Fruit fly (Drosophila melanogaster) whole organism, embryonic: Measurements from ENCODE around the gene CG42841.

Experiments
- Aef1 ChIP-seq: fragments of 200-800 bp; sonication (Bioruptor generic); IDR thresholded peaks from 3 replicates; pipeline ENCODE4 v1.3.6; 2022; ENCODE audit warnings: missing biosample characterization, missing genetic modification characterization
- Awh ChIP-seq: fragments of 200-800 bp; sonication (Bioruptor generic); IDR thresholded peaks from 2 replicates; pipeline ENCODE4, ENCODE4 v1.3.6; 2022; ENCODE audit warnings: missing biosample characterization, missing genetic modification characterization
- CG10565 ChIP-seq: fragments of 200-800 bp; sonication (Bioruptor generic); optimal IDR thresholded peaks from 3 replicates; lab custom pipeline; 2016; ENCODE audit warnings: missing biosample characterization, mild to moderate bottlenecking, missing genetic modification characterization
- CG12071 ChIP-seq: fragments of 200-800 bp; sonication (Bioruptor generic); optimal IDR thresholded peaks from 3 replicates; lab custom pipeline; 2018; ENCODE audit warnings: missing biosample characterization, mild to moderate bottlenecking, missing genetic modification characterization
- CG12219 ChIP-seq: fragments of 200-800 bp; sonication (Bioruptor generic); optimal IDR thresholded peaks from 3 replicates; lab custom pipeline; 2018; ENCODE audit warnings: missing biosample characterization, mild to moderate bottlenecking, missing genetic modification characterization
- CG15601 ChIP-seq: fragments of 200-800 bp; sonication (Bioruptor generic); optimal IDR thresholded peaks from 3 replicates; lab custom pipeline; 2019; ENCODE audit warnings: missing biosample characterization, mild to moderate bottlenecking, missing genetic modification characterization, moderate library complexity
- CG16863 ChIP-seq: fragments of 200-800 bp; sonication (Bioruptor generic); optimal IDR thresholded peaks from 3 replicates; lab custom pipeline; 2016; ENCODE audit warnings: missing biosample characterization, missing genetic modification characterization
- CG17385 ChIP-seq: fragments of 200-800 bp; sonication (Bioruptor generic); optimal IDR thresholded peaks from 3 replicates; lab custom pipeline; 2018; ENCODE audit warnings: missing biosample characterization, mild to moderate bottlenecking, missing genetic modification characterization
- CG17802 ChIP-seq: fragments of 200-800 bp; sonication (Bioruptor generic); optimal IDR thresholded peaks from 2 replicates; lab custom pipeline; 2018; ENCODE audit warnings: missing biosample characterization, mild to moderate bottlenecking, missing genetic modification characterization, moderate library complexity
- CG1832 ChIP-seq: fragments of 200-800 bp; sonication (Bioruptor generic); optimal IDR thresholded peaks from 2 replicates; lab custom pipeline; 2017; ENCODE audit warnings: missing biosample characterization, mild to moderate bottlenecking, missing genetic modification characterization, inconsistent platforms
- CG2116 ChIP-seq: fragments of 200-800 bp; sonication (Bioruptor generic); optimal IDR thresholded peaks from 3 replicates; lab custom pipeline; 2018; ENCODE audit warnings: missing biosample characterization, mild to moderate bottlenecking, missing genetic modification characterization
- CG30431 ChIP-seq: fragments of 200-800 bp; sonication (Bioruptor generic); optimal IDR thresholded peaks from 2 replicates; lab custom pipeline; 2017; ENCODE audit warnings: missing biosample characterization, missing genetic modification characterization
- CG33213 ChIP-seq: fragments of 200-800 bp; sonication (Bioruptor generic); optimal IDR thresholded peaks from 3 replicates; lab custom pipeline; 2016; ENCODE audit warnings: missing biosample characterization, missing genetic modification characterization
- CG42726 ChIP-seq: fragments of 200-800 bp; sonication (Bioruptor generic); IDR thresholded peaks from 2 replicates; pipeline ENCODE4 v1.3.6; 2022; ENCODE audit warnings: missing biosample characterization, missing genetic modification characterization; ENCODE audit not compliant: partially characterized antibody
- CG5245 ChIP-seq: fragments of 200-800 bp; sonication (Bioruptor generic); optimal IDR thresholded peaks from 3 replicates; lab custom pipeline; 2016; ENCODE audit warnings: missing biosample characterization, missing genetic modification characterization
- CG6272 ChIP-seq: fragments of 200-800 bp; sonication (Bioruptor generic); IDR thresholded peaks from 2 replicates; pipeline ENCODE4 v1.3.6; 2022; ENCODE audit warnings: missing biosample characterization, missing genetic modification characterization
- CG6854 ChIP-seq: fragments of 200-800 bp; sonication (Bioruptor generic); optimal IDR thresholded peaks from 3 replicates; lab custom pipeline; 2017; ENCODE audit warnings: missing biosample characterization, mild to moderate bottlenecking, missing genetic modification characterization
- CG7987 ChIP-seq: fragments of 200-800 bp; sonication (Bioruptor generic); optimal IDR thresholded peaks from 2 replicates; lab custom pipeline; 2018; ENCODE audit warnings: missing biosample characterization, mild to moderate bottlenecking, missing genetic modification characterization, moderate library complexity
- CG9215 ChIP-seq: fragments of 200-800 bp; sonication (Bioruptor generic); IDR thresholded peaks from 2 replicates; pipeline ENCODE4 v1.3.6; 2022; ENCODE audit warnings: missing biosample characterization, missing genetic modification characterization
- CG9609 ChIP-seq: fragments of 200-800 bp; sonication (Bioruptor generic); optimal IDR thresholded peaks from 3 replicates; lab custom pipeline; 2016; ENCODE audit warnings: missing biosample characterization, missing genetic modification characterization
- Camta ChIP-seq: fragments of 200-800 bp; sonication (Bioruptor generic); optimal IDR thresholded peaks from 2 replicates; lab custom pipeline; 2016; ENCODE audit warnings: missing biosample characterization, missing genetic modification characterization
- Chrac-16 ChIP-seq: fragments of 200-800 bp; sonication (Bioruptor generic); optimal IDR thresholded peaks from 3 replicates; lab custom pipeline; 2016; ENCODE audit warnings: missing biosample characterization, missing genetic modification characterization
- Dad ChIP-seq: fragments of 200-800 bp; sonication (Bioruptor generic); optimal IDR thresholded peaks from 3 replicates; lab custom pipeline; 2016; ENCODE audit warnings: missing biosample characterization, missing genetic modification characterization
- Dfd ChIP-seq, 2 experiments: fragments of >200 bp; optimal IDR thresholded peaks; 2 replicates each; lab custom pipeline; 2017; ENCODE audit warnings: missing biosample characterization in 2 of 2, missing genetic modification characterization in 2 of 2
- Dip3 ChIP-seq: fragments of 200-800 bp; sonication (Bioruptor generic); optimal IDR thresholded peaks from 3 replicates; lab custom pipeline; 2016; ENCODE audit warnings: missing biosample characterization, missing genetic modification characterization
- H15 ChIP-seq: fragments of 200-800 bp; sonication (Bioruptor generic); IDR thresholded peaks from 3 replicates; pipeline ENCODE4 v1.3.6; 2022; ENCODE audit warnings: missing biosample characterization, missing genetic modification characterization
- HmgD ChIP-seq: fragments of 200-800 bp; sonication (Bioruptor generic); optimal IDR thresholded peaks from 3 replicates; lab custom pipeline; 2016; ENCODE audit warnings: missing biosample characterization, missing genetic modification characterization
- Kr ChIP-seq: fragments of 200-800 bp; sonication (Bioruptor generic); optimal IDR thresholded peaks from 2 replicates; lab custom pipeline; 2017; ENCODE audit warnings: missing biosample characterization, mild to moderate bottlenecking, missing genetic modification characterization
- MBD-R2 ChIP-seq: fragments of 200-800 bp; sonication (Bioruptor generic); IDR thresholded peaks from 2 replicates; pipeline ENCODE4 v1.3.6; 2022; ENCODE audit warnings: missing biosample characterization, missing genetic modification characterization
- Stat92E ChIP-seq, 3 experiments: fragments of >200 bp in 2 of 3; fragments of 200-800 bp in 1 of 3; sonication (Bioruptor generic) in 1 of 3; optimal IDR thresholded peaks; 2 replicates each; lab custom pipeline; 2017 to 2019; ENCODE audit warnings: missing biosample characterization in 3 of 3, missing genetic modification characterization in 3 of 3, mild to moderate bottlenecking in 1 of 3, moderate library complexity in 1 of 3
- al ChIP-seq: fragments of 200-800 bp; sonication (Bioruptor generic); IDR thresholded peaks from 2 replicates; pipeline ENCODE4 v1.3.6; 2022; ENCODE audit warnings: missing biosample characterization, missing genetic modification characterization
- bigmax ChIP-seq: fragments of 200-800 bp; sonication (Bioruptor generic); optimal IDR thresholded peaks from 2 replicates; lab custom pipeline; 2018; ENCODE audit warnings: missing biosample characterization, mild to moderate bottlenecking, missing genetic modification characterization
- chm ChIP-seq: fragments of 200-800 bp; sonication (Bioruptor generic); IDR thresholded peaks from 2 replicates; pipeline ENCODE4 v1.3.6; 2022; ENCODE audit warnings: missing biosample characterization, missing genetic modification characterization
- croc ChIP-seq: fragments of 200-800 bp; sonication (Bioruptor generic); conservative IDR thresholded peaks from 3 replicates; pipeline ENCODE4 v1.3.6; 2022; ENCODE audit warnings: missing biosample characterization, missing genetic modification characterization
- esg ChIP-seq: fragments of 200-800 bp; sonication (Bioruptor generic); conservative IDR thresholded peaks from 2 replicates; pipeline ENCODE4 v1.3.6; 2022; ENCODE audit warnings: missing biosample characterization, missing genetic modification characterization
- gcm2 ChIP-seq: fragments of 200-800 bp; sonication (Bioruptor generic); optimal IDR thresholded peaks from 2 replicates; lab custom pipeline; 2016; ENCODE audit warnings: missing biosample characterization, missing genetic modification characterization
- hth ChIP-seq: fragments of >200 bp; optimal IDR thresholded peaks from 2 replicates; lab custom pipeline; 2017; ENCODE audit warnings: inconsistent platforms
- kni ChIP-seq: fragments of 200-800 bp; sonication (Bioruptor generic); optimal IDR thresholded peaks from 3 replicates; lab custom pipeline; 2017; ENCODE audit warnings: mild to moderate bottlenecking, missing biosample characterization, missing genetic modification reagents, missing genetic modification characterization
- knrl ChIP-seq: fragments of 200-800 bp; sonication (Bioruptor generic); IDR thresholded peaks from 3 replicates; pipeline ENCODE4 v1.3.6; 2022; ENCODE audit warnings: missing biosample characterization, missing genetic modification characterization; ENCODE audit not compliant: partially characterized antibody
- lilli ChIP-seq: fragments of 200-800 bp; sonication (Bioruptor generic); optimal IDR thresholded peaks from 3 replicates; lab custom pipeline; 2016; ENCODE audit warnings: missing biosample characterization, missing genetic modification characterization
- lmd ChIP-seq: fragments of 200-800 bp; sonication (Bioruptor generic); IDR thresholded peaks from 2 replicates; pipeline ENCODE4 v1.3.6; 2022; ENCODE audit warnings: missing biosample characterization, missing genetic modification characterization
- oc ChIP-seq: fragments of 200-800 bp; sonication (Bioruptor generic); optimal IDR thresholded peaks from 2 replicates; lab custom pipeline; 2018; ENCODE audit warnings: missing biosample characterization, mild to moderate bottlenecking, missing genetic modification characterization, moderate library complexity
- peb ChIP-seq: fragments of 200-800 bp; sonication (Bioruptor generic); IDR thresholded peaks from 2 replicates; pipeline ENCODE4 v1.3.6; 2022; ENCODE audit warnings: missing biosample characterization, missing genetic modification characterization
- pfk ChIP-seq: fragments of 200-800 bp; sonication (Bioruptor generic); optimal IDR thresholded peaks from 2 replicates; lab custom pipeline; 2018; ENCODE audit warnings: missing biosample characterization, mild to moderate bottlenecking, missing genetic modification characterization, moderate library complexity
- pita ChIP-seq: fragments of 200-800 bp; sonication (Bioruptor generic); optimal IDR thresholded peaks from 2 replicates; lab custom pipeline; 2017; ENCODE audit warnings: missing biosample characterization, mild to moderate bottlenecking, missing genetic modification characterization
- sc ChIP-seq, 3 experiments: fragments of >200 bp in 2 of 3; fragments of 200-800 bp in 1 of 3; sonication (Bioruptor generic) in 1 of 3; optimal IDR thresholded peaks; 2 replicates in 2 of 3; 3 replicates in 1 of 3; lab custom pipeline; 2017; ENCODE audit warnings: mild to moderate bottlenecking in 1 of 3, missing biosample characterization in 1 of 3, missing genetic modification characterization in 1 of 3, missing genetic modification reagents in 1 of 3
- scrt ChIP-seq: fragments of 200-800 bp; sonication (Bioruptor generic); optimal IDR thresholded peaks from 2 replicates; lab custom pipeline; 2018; ENCODE audit warnings: missing biosample characterization, mild to moderate bottlenecking, missing genetic modification characterization, moderate library complexity
- sr ChIP-seq: fragments of 200-800 bp; sonication (Bioruptor generic); IDR thresholded peaks from 3 replicates; pipeline ENCODE4 v1.3.6; 2022; ENCODE audit warnings: missing biosample characterization, missing genetic modification characterization
- ssp ChIP-seq: fragments of 200-800 bp; sonication (Bioruptor generic); IDR thresholded peaks from 2 replicates; pipeline ENCODE4 v1.3.6; 2022; ENCODE audit warnings: missing biosample characterization, missing genetic modification characterization
- tup ChIP-seq: fragments of 200-800 bp; sonication (Bioruptor generic); optimal IDR thresholded peaks from 2 replicates; lab custom pipeline; 2016; ENCODE audit warnings: missing biosample characterization, mild to moderate bottlenecking, missing genetic modification characterization, moderate library complexity
- twi ChIP-seq: fragments of 200-800 bp; optimal IDR thresholded peaks from 2 replicates; lab custom pipeline; 2019; ENCODE audit warnings: missing biosample characterization, mild to moderate bottlenecking, missing genetic modification characterization, moderate library complexity
- tx ChIP-seq: fragments of 200-800 bp; sonication (Bioruptor generic); optimal IDR thresholded peaks from 2 replicates; lab custom pipeline; 2016; ENCODE audit warnings: missing biosample characterization, missing genetic modification characterization

Gene CG42841

dm6 chr3L:1976760-1977159, 28.7 kb downstream of the CG42841 start (continued):
- TF ChIP-seq sr, result no peak
- no peak for TF ChIP-seq CG12219 (GFP tag; lab: Kevin White, UChicago)
- no peak for TF ChIP-seq tup (GFP tag; lab: Kevin White, UChicago)
- no peak for TF ChIP-seq hth (lab: Kevin White, UChicago)
- no peak for TF ChIP-seq croc (GFP tag; lab: Robert Waterston, UW)
- no peak for TF ChIP-seq pita (GFP tag; lab: Kevin White, UChicago)
- peak; percentile 17; the same call in 1 of the 2 replicates for TF ChIP-seq ssp
- TF ChIP-seq Chrac-16 (GFP tag; lab: Kevin White, UChicago), result no peak
- TF ChIP-seq CG1832 (GFP tag; lab: Kevin White, UChicago), result no peak
- TF ChIP-seq CG10565 (GFP tag; lab: Kevin White, UChicago), result no peak
- no peak for TF ChIP-seq Dfd (GFP tag; optimal IDR thresholded peaks at IDR 0.05; lab: Kevin White, UChicago)
- no peak for TF ChIP-seq CG5245 (GFP tag; lab: Kevin White, UChicago)
- TF ChIP-seq CG15601 (tag; lab: Kevin White, UChicago), result no peak
- TF ChIP-seq twi, result no peak
- no peak for TF ChIP-seq CG33213
- no peak for TF ChIP-seq MBD-R2 (GFP tag; lab: Robert Waterston, UW)
- TF ChIP-seq CG6854, result no peak
- no peak for TF ChIP-seq Stat92E (GFP tag; optimal IDR thresholded peaks at IDR 0.05; lab: Kevin White, UChicago)
- no peak for TF ChIP-seq knrl (GFP tag; lab: Robert Waterston, UW)
- no peak for TF ChIP-seq CG2116
- no peak for TF ChIP-seq CG9215 (GFP tag; lab: Robert Waterston, UW)
- no peak for TF ChIP-seq gcm2 (GFP tag; lab: Kevin White, UChicago)
- peak; percentile 2 for TF ChIP-seq scrt
- TF ChIP-seq Dip3 (GFP tag; lab: Kevin White, UChicago), result no peak
- no peak for TF ChIP-seq Kr (GFP tag; lab: Kevin White, UChicago)
- peak; percentile 56 for TF ChIP-seq lmd (GFP tag; lab: Robert Waterston, UW)
- no peak for TF ChIP-seq CG42726
- no peak for TF ChIP-seq pfk (GFP tag; lab: Kevin White, UChicago)
- TF ChIP-seq peb (GFP tag; lab: Robert Waterston, UW), result no peak
- no peak for TF ChIP-seq Dad (GFP tag; lab: Kevin White, UChicago)
- TF ChIP-seq CG7987 (GFP tag; lab: Kevin White, UChicago), result no peak
- no peak for TF ChIP-seq tx (GFP tag; lab: Kevin White, UChicago)
- TF ChIP-seq esg (GFP tag; lab: Robert Waterston, UW), result no peak
- TF ChIP-seq HmgD (GFP tag; lab: Kevin White, UChicago), result no peak
- no peak for TF ChIP-seq CG17802 (tag; lab: Kevin White, UChicago)
- TF ChIP-seq Awh (GFP tag; lab: Robert Waterston, UW), result no peak
- no peak for TF ChIP-seq kni (GFP tag; lab: Kevin White, UChicago)
- TF ChIP-seq Camta (GFP tag; lab: Kevin White, UChicago), result no peak
- no peak for TF ChIP-seq CG30431 (GFP tag; lab: Kevin White, UChicago)
- TF ChIP-seq CG12071 (GFP tag; lab: Kevin White, UChicago), result no peak
- TF ChIP-seq CG16863 (GFP tag; lab: Kevin White, UChicago), result no peak
- TF ChIP-seq H15 (GFP tag; lab: Robert Waterston, UW), result no peak
- no peak for TF ChIP-seq CG9609 (GFP tag; lab: Kevin White, UChicago)
- TF ChIP-seq chm (GFP tag; lab: Robert Waterston, UW), result no peak
- TF ChIP-seq al (GFP tag; lab: Robert Waterston, UW), result no peak
- TF ChIP-seq lilli (GFP tag; lab: Kevin White, UChicago), result peak; percentile 4
- no peak for TF ChIP-seq oc (tag; lab: Kevin White, UChicago)
- no peak for TF ChIP-seq bigmax
- no peak for TF ChIP-seq sc (optimal IDR thresholded peaks at IDR 0.05; lab: Kevin White, UChicago)
- TF ChIP-seq sc (GFP tag; optimal IDR thresholded peaks at IDR 0.05; lab: Kevin White, UChicago), result no peak
- TF ChIP-seq CG6272, result no peak
- TF ChIP-seq Aef1 (GFP tag; lab: Robert Waterston, UW), result no peak
- no peak for TF ChIP-seq CG17385 (GFP tag; lab: Kevin White, UChicago)
